Worm (Caenorhabditis elegans): ENCODE measurements around the gene F56D6.11.

Gene F56D6.11

ce11 chrIV:3875260-3875659, 31.0 kb downstream of the F56D6.11 start (continued):
- TF ChIP-seq hmg-1.1 (GFP tag; IDR thresholded peaks at IDR 0.05) (no peak), php-3 (GFP tag; IDR thresholded peaks at IDR 0.05) (peak; percentile 70), daf-8 (GFP tag; IDR thresholded peaks at IDR 0.05) (no peak)

ce11 chrIV:3874417-3874816, 31.9 kb downstream of the F56D6.11 start:
- peak in 1 of 2 experiments; percentile 8 for TF ChIP-seq mdl-1 (tag; optimal IDR thresholded peaks at IDR 0.05)
- TF ChIP-seq zfp-3 (GFP tag; conservative IDR thresholded peaks at IDR 0.05), result no peak
- no peak for TF ChIP-seq nhr-25 (tag; optimal IDR thresholded peaks at IDR 0.05; ENCODE audit: borderline replicate concordance, insufficient read depth)
- TF ChIP-seq lin-39 (tag; optimal IDR thresholded peaks at IDR 0.05), result no peak
- peak; percentile 55 for TF ChIP-seq nhr-77 (tag; optimal IDR thresholded peaks at IDR 0.05)
- TF ChIP-seq php-3 (GFP tag; IDR thresholded peaks at IDR 0.05), result no peak
- no peak for TF ChIP-seq pha-4 (GFP tag; IDR thresholded peaks at IDR 0.05)
- peak; percentile 7 for TF ChIP-seq pha-4 (tag; optimal IDR thresholded peaks at IDR 0.05)
- TF ChIP-seq hmg-1.1 (GFP tag; IDR thresholded peaks at IDR 0.05), result 0 out of 2 replicates have a peak, but pooled peaks have one; percentile 27
- TF ChIP-seq zip-2 (tag; optimal IDR thresholded peaks at IDR 0.05), result no peak
- peak; percentile 34 for TF ChIP-seq dpl-1 (GFP tag; optimal IDR thresholded peaks at IDR 0.05)
- TF ChIP-seq hlh-11 (tag; optimal IDR thresholded peaks at IDR 0.05), result peak; percentile 71
- no peak for TF ChIP-seq sdz-12 (GFP tag; optimal IDR thresholded peaks at IDR 0.05)
- peak; percentile 28 for TF ChIP-seq hlh-30 (tag; optimal IDR thresholded peaks at IDR 0.05; ENCODE audit: insufficient read depth)
- no peak for TF ChIP-seq set-16 (GFP tag; IDR thresholded peaks at IDR 0.05)
- TF ChIP-seq lir-3 (tag; optimal IDR thresholded peaks at IDR 0.05), result no peak
- peak; percentile 97 for TF ChIP-seq ama-1 (optimal IDR thresholded peaks at IDR 0.05)
- 0 out of 2 replicates have a peak, but pooled peaks have one; percentile 34 for TF ChIP-seq T26A8.4 (GFP tag; IDR thresholded peaks at IDR 0.05)
- TF ChIP-seq dve-1 (tag; optimal IDR thresholded peaks at IDR 0.05; ENCODE audit: insufficient read depth), result peak; percentile 51
- TF ChIP-seq mep-1 (tag; optimal IDR thresholded peaks at IDR 0.05), result peak; percentile 72
- peak; percentile 43 for TF ChIP-seq mes-2 (tag; optimal IDR thresholded peaks at IDR 0.05; ENCODE audit: poor library complexity, severe bottlenecking)
- TF ChIP-seq zip-11 (GFP tag; IDR thresholded peaks at IDR 0.05), result no peak
- peak; percentile 64 for TF ChIP-seq dmd-6 (GFP tag; IDR thresholded peaks at IDR 0.05)
- peak; percentile 14 for TF ChIP-seq nhr-11 (tag; optimal IDR thresholded peaks at IDR 0.05)
- no peak for TF ChIP-seq egl-43 (GFP tag; IDR thresholded peaks at IDR 0.05)
- TF ChIP-seq zag-1 (tag; optimal IDR thresholded peaks at IDR 0.05), result no peak
- no peak for TF ChIP-seq daf-16 (GFP tag; optimal IDR thresholded peaks at IDR 0.05)
- peak; percentile 1 for TF ChIP-seq daf-16 (tag; optimal IDR thresholded peaks at IDR 0.05)
- peak in 1 of 2 experiments; percentile 36 for TF ChIP-seq lsy-2 (tag; optimal IDR thresholded peaks at IDR 0.05)
- TF ChIP-seq fos-1 (tag; optimal IDR thresholded peaks at IDR 0.05), result no peak
- peak; percentile 67 for TF ChIP-seq nhr-28 (tag; optimal IDR thresholded peaks at IDR 0.05)
- peak; percentile 63 for TF ChIP-seq nhr-6 (tag; optimal IDR thresholded peaks at IDR 0.05)

ce11 chrIV:3873706-3874105, 32.6 kb downstream of the F56D6.11 start, which contains the start of gene F37C4.5:
TSS of gene F37C4.5 (minus strand) at chrIV:3873806.
- TF ChIP-seq nhr-111 (GFP tag; optimal IDR thresholded peaks at IDR 0.05) (no peak), ZK546.5 (tag; optimal IDR thresholded peaks at IDR 0.05) (no peak), hif-1 (tag; optimal IDR thresholded peaks at IDR 0.05) (no peak), nhr-102 (tag; optimal IDR thresholded peaks at IDR 0.05) (no peak), nhr-237 (tag; optimal IDR thresholded peaks at IDR 0.05) (no peak), dve-1 (tag; optimal IDR thresholded peaks at IDR 0.05; ENCODE audit: insufficient read depth) (no peak), nhr-48 (tag; optimal IDR thresholded peaks at IDR 0.05) (no peak), nhr-41 (GFP tag; IDR thresholded peaks at IDR 0.05) (no peak), nhr-25 (tag; optimal IDR thresholded peaks at IDR 0.05; ENCODE audit: borderline replicate concordance, insufficient read depth) (no peak), set-16 (GFP tag; IDR thresholded peaks at IDR 0.05) (no peak), ceh-28 (tag; optimal IDR thresholded peaks at IDR 0.05) (no peak), snpc-4 (tag; optimal IDR thresholded peaks at IDR 0.05) (no peak), madf-9 (GFP tag; conservative IDR thresholded peaks at IDR 0.05) (no peak), ama-1 (optimal IDR thresholded peaks at IDR 0.05) (no peak), zip-2 (tag; optimal IDR thresholded peaks at IDR 0.05) (no peak), lim-7 (GFP tag; IDR thresholded peaks at IDR 0.05) (no peak), lin-1 (GFP tag; IDR thresholded peaks at IDR 0.05) (no peak), lin-38 (GFP tag; IDR thresholded peaks at IDR 0.05) (no peak), Y48G9A.11 (GFP tag; IDR thresholded peaks at IDR 0.05) (no peak), daf-12 (tag; optimal IDR thresholded peaks at IDR 0.05) (no peak)
